Fruit fly (Drosophila melanogaster) whole organism, embryonic: Measurements from ENCODE around the gene Nepl18.

Experiments used
- B-H2 ChIP-seq: fragments of 200-800 bp; sonication (Bioruptor generic); optimal IDR thresholded peaks from 2 replicates; lab custom pipeline; 2018; ENCODE audit warnings: missing biosample characterization, mild to moderate bottlenecking, missing genetic modification characterization
- CG12219 ChIP-seq: fragments of 200-800 bp; sonication (Bioruptor generic); optimal IDR thresholded peaks from 3 replicates; lab custom pipeline; 2018; ENCODE audit warnings: missing biosample characterization, mild to moderate bottlenecking, missing genetic modification characterization
- CG12391 ChIP-seq: fragments of 200-800 bp; sonication (Bioruptor generic); optimal IDR thresholded peaks from 3 replicates; lab custom pipeline; 2018; ENCODE audit warnings: missing biosample characterization, mild to moderate bottlenecking, missing genetic modification characterization, moderate library complexity
- CG13296 ChIP-seq: fragments of 200-800 bp; sonication (Bioruptor generic); optimal IDR thresholded peaks from 3 replicates; lab custom pipeline; 2018; ENCODE audit warnings: missing biosample characterization, mild to moderate bottlenecking, missing genetic modification characterization
- CG1603 ChIP-seq: fragments of 200-800 bp; sonication (Bioruptor generic); optimal IDR thresholded peaks from 2 replicates; lab custom pipeline; 2019; ENCODE audit warnings: missing biosample characterization, mild to moderate bottlenecking, missing genetic modification characterization, moderate library complexity
- CG1647 ChIP-seq: fragments of 200-800 bp; sonication (Bioruptor generic); optimal IDR thresholded peaks from 3 replicates; lab custom pipeline; 2016; ENCODE audit warnings: missing biosample characterization, missing genetic modification characterization
- CG16863 ChIP-seq: fragments of 200-800 bp; sonication (Bioruptor generic); optimal IDR thresholded peaks from 3 replicates; lab custom pipeline; 2016; ENCODE audit warnings: missing biosample characterization, missing genetic modification characterization
- CG18599 ChIP-seq: fragments of 200-800 bp; sonication (Bioruptor generic); optimal IDR thresholded peaks from 3 replicates; lab custom pipeline; 2017; ENCODE audit warnings: missing biosample characterization, missing genetic modification characterization, mild to moderate bottlenecking, moderate library complexity, missing genetic modification reagents
- CG2120 ChIP-seq: fragments of 200-800 bp; sonication (Bioruptor generic); optimal IDR thresholded peaks from 3 replicates; lab custom pipeline; 2016; ENCODE audit warnings: missing biosample characterization, missing genetic modification characterization
- CG3163 ChIP-seq: fragments of 200-800 bp; sonication (Bioruptor generic); optimal IDR thresholded peaks from 3 replicates; lab custom pipeline; 2016; ENCODE audit warnings: missing biosample characterization, missing genetic modification characterization
- CG32767 ChIP-seq: fragments of 200-800 bp; sonication (Bioruptor generic); IDR thresholded peaks from 2 replicates; pipeline ENCODE4 v1.3.6; 2022; ENCODE audit warnings: missing biosample characterization, missing genetic modification characterization
- CG3726 ChIP-seq: fragments of 200-800 bp; sonication (Bioruptor generic); IDR thresholded peaks from 3 replicates; pipeline ENCODE4, ENCODE4 v1.3.6; 2022; ENCODE audit warnings: missing biosample characterization, missing genetic modification characterization
- CG4282 ChIP-seq: fragments of 200-800 bp; sonication (Bioruptor generic); optimal IDR thresholded peaks from 2 replicates; lab custom pipeline; 2016; ENCODE audit warnings: missing biosample characterization, missing genetic modification characterization
- CG7556 ChIP-seq: fragments of 200-800 bp; sonication (Bioruptor generic); optimal IDR thresholded peaks from 2 replicates; lab custom pipeline; 2017; ENCODE audit warnings: missing biosample characterization, mild to moderate bottlenecking, missing genetic modification characterization
- CG8388 ChIP-seq: fragments of 200-800 bp; sonication (Bioruptor generic); optimal IDR thresholded peaks from 2 replicates; lab custom pipeline; 2019; ENCODE audit warnings: missing biosample characterization, mild to moderate bottlenecking, missing genetic modification characterization, moderate library complexity
- Dad ChIP-seq: fragments of 200-800 bp; sonication (Bioruptor generic); optimal IDR thresholded peaks from 3 replicates; lab custom pipeline; 2016; ENCODE audit warnings: missing biosample characterization, missing genetic modification characterization
- Elba2 ChIP-seq: fragments of 200-800 bp; sonication (Bioruptor generic); optimal IDR thresholded peaks from 3 replicates; lab custom pipeline; 2016; ENCODE audit warnings: missing biosample characterization, missing genetic modification characterization
- Ets97D ChIP-seq: fragments of 200-800 bp; sonication (Bioruptor generic); optimal IDR thresholded peaks from 3 replicates; lab custom pipeline; 2016; ENCODE audit warnings: missing biosample characterization, missing genetic modification characterization
- Gsc ChIP-seq: fragments of 200-800 bp; sonication (Bioruptor generic); IDR thresholded peaks from 2 replicates; pipeline ENCODE4 v1.3.6; 2022; ENCODE audit warnings: missing biosample characterization, missing genetic modification characterization
- Gug ChIP-seq: fragments of 200-800 bp; sonication (Bioruptor generic); IDR thresholded peaks from 4 replicates; pipeline ENCODE4 v1.3.6; 2022; ENCODE audit warnings: missing biosample characterization, missing genetic modification characterization
- Hmr ChIP-seq: fragments of 200-800 bp; sonication (Bioruptor generic); optimal IDR thresholded peaks from 3 replicates; lab custom pipeline; 2017; ENCODE audit warnings: mild to moderate bottlenecking, missing biosample characterization, missing genetic modification reagents, missing genetic modification characterization
- Hsf ChIP-seq: fragments of 200-800 bp; sonication (Bioruptor generic); optimal IDR thresholded peaks from 3 replicates; lab custom pipeline; 2016; ENCODE audit warnings: missing biosample characterization, missing genetic modification characterization
- Myb ChIP-seq: fragments of 200-800 bp; sonication (Bioruptor generic); optimal IDR thresholded peaks from 2 replicates; lab custom pipeline; 2016; ENCODE audit warnings: missing biosample characterization, missing genetic modification characterization
- Nf-YA ChIP-seq: fragments of 200-800 bp; sonication (Bioruptor generic); IDR thresholded peaks from 2 replicates; pipeline ENCODE4 v1.3.6; 2022; ENCODE audit warnings: missing biosample characterization, missing genetic modification characterization
- Nf-YC ChIP-seq: fragments of 200-800 bp; optimal IDR thresholded peaks from 3 replicates; lab custom pipeline; 2019; ENCODE audit warnings: missing biosample characterization, mild to moderate bottlenecking, missing genetic modification characterization, moderate library complexity
- Opbp ChIP-seq: fragments of 200-800 bp; sonication (Bioruptor generic); IDR thresholded peaks from 3 replicates; pipeline ENCODE4 v1.3.6; 2022; ENCODE audit warnings: missing biosample characterization, missing genetic modification characterization; ENCODE audit not compliant: partially characterized antibody
- Side ChIP-seq: fragments of 200-800 bp; sonication (Bioruptor generic); optimal IDR thresholded peaks from 2 replicates; lab custom pipeline; 2016; ENCODE audit warnings: missing biosample characterization, missing genetic modification characterization
- Vsx1 ChIP-seq: fragments of 200-800 bp; sonication (Bioruptor generic); optimal IDR thresholded peaks from 2 replicates; lab custom pipeline; 2017; ENCODE audit warnings: missing biosample characterization, mild to moderate bottlenecking, missing genetic modification characterization, missing genetic modification reagents
- YL-1 ChIP-seq: fragments of 200-800 bp; sonication (Bioruptor generic); optimal IDR thresholded peaks from 3 replicates; lab custom pipeline; 2017; ENCODE audit warnings: missing biosample characterization, mild to moderate bottlenecking, missing genetic modification characterization
- bigmax ChIP-seq: fragments of 200-800 bp; sonication (Bioruptor generic); optimal IDR thresholded peaks from 2 replicates; lab custom pipeline; 2018; ENCODE audit warnings: missing biosample characterization, mild to moderate bottlenecking, missing genetic modification characterization
- br ChIP-seq: fragments of >200 bp; optimal IDR thresholded peaks from 2 replicates; lab custom pipeline; 2017
- crc ChIP-seq: fragments of 200-800 bp; sonication (Bioruptor generic); optimal IDR thresholded peaks from 2 replicates; lab custom pipeline; 2016; ENCODE audit warnings: missing biosample characterization, missing genetic modification characterization
- fd64A ChIP-seq: fragments of 200-800 bp; sonication (Bioruptor generic); optimal IDR thresholded peaks from 3 replicates; lab custom pipeline; 2018; ENCODE audit warnings: missing biosample characterization, mild to moderate bottlenecking, missing genetic modification characterization
- fu2 ChIP-seq: fragments of 200-800 bp; sonication (Bioruptor generic); optimal IDR thresholded peaks from 2 replicates; lab custom pipeline; 2016; ENCODE audit warnings: missing biosample characterization, missing genetic modification characterization
- gem ChIP-seq: fragments of 200-800 bp; sonication (Bioruptor generic); optimal IDR thresholded peaks from 2 replicates; lab custom pipeline; 2019; ENCODE audit warnings: missing biosample characterization, mild to moderate bottlenecking, missing genetic modification characterization, moderate library complexity
- gfzf ChIP-seq: fragments of 200-800 bp; sonication (Bioruptor generic); optimal IDR thresholded peaks from 2 replicates; lab custom pipeline; 2016; ENCODE audit warnings: missing biosample characterization, mild to moderate bottlenecking, missing genetic modification characterization, moderate library complexity
- h ChIP-seq: fragments of >200 bp; optimal IDR thresholded peaks from 2 replicates; lab custom pipeline; 2017
- ham ChIP-seq: fragments of 200-800 bp; sonication (Bioruptor generic); IDR thresholded peaks from 2 replicates; pipeline ENCODE4 v1.3.6; 2022; ENCODE audit warnings: missing biosample characterization, missing genetic modification characterization
- hb ChIP-seq: fragments of 200-800 bp; sonication (Bioruptor generic); IDR thresholded peaks from 3 replicates; pipeline ENCODE4 v1.3.6; 2022; ENCODE audit warnings: missing biosample characterization, missing genetic modification characterization; ENCODE audit not compliant: partially characterized antibody
- her ChIP-seq: fragments of 200-800 bp; sonication (Bioruptor generic); optimal IDR thresholded peaks from 2 replicates; lab custom pipeline; 2016; ENCODE audit warnings: missing biosample characterization, missing genetic modification characterization
- hkb ChIP-seq, 2 experiments: fragments of 200-800 bp in 1 of 2; fragments of >200 bp in 1 of 2; sonication (Bioruptor generic) in 1 of 2; IDR thresholded peaks in 1 of 2; optimal IDR thresholded peaks in 1 of 2; 2 replicates each; pipeline versions ENCODE4 v1.3.6 to Lab custom; 2017 to 2022; ENCODE audit warnings: missing biosample characterization in 1 of 2, missing genetic modification characterization in 1 of 2
- jing ChIP-seq: fragments of 200-800 bp; sonication (Bioruptor generic); optimal IDR thresholded peaks from 2 replicates; lab custom pipeline; 2018; ENCODE audit warnings: missing biosample characterization, mild to moderate bottlenecking, missing genetic modification characterization
- ken ChIP-seq: fragments of 200-800 bp; sonication (Bioruptor generic); IDR thresholded peaks from 3 replicates; pipeline ENCODE4 v1.3.6; 2022; ENCODE audit warnings: missing biosample characterization, missing genetic modification characterization
- lab ChIP-seq: fragments of 200-800 bp; sonication (Bioruptor generic); optimal IDR thresholded peaks from 3 replicates; lab custom pipeline; 2017; ENCODE audit warnings: missing biosample characterization, missing genetic modification characterization, mild to moderate bottlenecking, moderate library complexity, missing genetic modification reagents
- lmd ChIP-seq: fragments of 200-800 bp; sonication (Bioruptor generic); IDR thresholded peaks from 2 replicates; pipeline ENCODE4 v1.3.6; 2022; ENCODE audit warnings: missing biosample characterization, missing genetic modification characterization
- nerfin-2 ChIP-seq: fragments of 200-800 bp; sonication (Bioruptor generic); IDR thresholded peaks from 2 replicates; pipeline ENCODE4 v1.3.6; 2022; ENCODE audit warnings: missing biosample characterization, missing genetic modification characterization; ENCODE audit not compliant: partially characterized antibody
- nom ChIP-seq: fragments of 200-800 bp; sonication (Bioruptor generic); optimal IDR thresholded peaks from 2 replicates; lab custom pipeline; 2017; ENCODE audit warnings: missing biosample characterization, missing genetic modification characterization, mild to moderate bottlenecking, moderate library complexity, missing genetic modification reagents
- repo ChIP-seq: fragments of 200-800 bp; sonication (Bioruptor generic); optimal IDR thresholded peaks from 2 replicates; lab custom pipeline; 2016; ENCODE audit warnings: missing biosample characterization, missing genetic modification characterization
- z ChIP-seq: fragments of 200-800 bp; sonication (Bioruptor generic); IDR thresholded peaks from 3 replicates; pipeline ENCODE4 v1.3.6; 2022; ENCODE audit warnings: missing biosample characterization, missing genetic modification characterization

Nepl18 gene

DNA sequence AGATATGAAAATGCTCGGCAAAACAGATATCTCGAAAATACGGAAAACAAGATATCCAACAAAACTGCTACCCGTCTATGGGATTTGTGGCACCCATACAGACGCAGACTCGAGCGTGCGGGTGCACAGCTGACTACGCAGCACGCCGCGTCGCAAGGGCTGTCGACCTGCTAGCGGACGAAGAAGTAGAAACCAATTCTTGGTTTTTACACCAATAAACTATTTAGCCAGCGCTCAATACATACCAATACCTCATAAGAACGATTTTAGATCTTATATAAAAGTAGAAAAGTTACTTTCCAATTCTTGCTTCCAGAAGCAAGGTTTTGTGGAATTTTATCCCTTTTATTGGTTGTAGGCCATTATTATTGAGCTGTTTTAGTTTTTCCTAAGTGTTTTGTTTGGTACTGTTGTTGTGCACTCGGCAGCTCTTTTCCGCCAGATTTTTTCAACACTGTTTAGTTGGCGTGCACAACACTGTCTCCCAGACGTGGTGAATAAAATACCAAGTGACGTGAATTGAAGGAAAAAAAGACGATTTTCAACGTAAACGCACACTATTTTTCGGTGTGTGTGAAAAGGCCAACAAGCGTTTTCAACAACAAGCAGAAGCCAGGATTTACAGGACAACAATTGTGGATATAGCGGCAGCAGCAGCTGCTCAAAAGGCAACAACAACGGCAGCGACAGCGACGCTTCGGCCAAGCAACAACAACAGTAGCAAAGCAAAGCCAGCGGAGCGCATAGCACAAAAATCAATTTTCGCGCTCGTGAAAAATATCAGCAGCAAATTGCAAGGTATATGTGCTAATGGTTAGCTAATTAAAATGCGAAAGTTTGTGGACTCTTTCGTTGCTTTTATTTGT is 13.4 kb downstream of the Nepl18 start (continued):
- no peak for TF ChIP-seq nerfin-2 (GFP tag; lab: Robert Waterston, UW)
- TF ChIP-seq YL-1 (GFP tag; lab: Kevin White, UChicago), result peak; percentile 74
- peak; percentile 75 for TF ChIP-seq nom (GFP tag; lab: Kevin White, UChicago)
- peak; percentile 83 for TF ChIP-seq B-H2
- TF ChIP-seq Ets97D (GFP tag; lab: Kevin White, UChicago), result peak; percentile 60
- TF ChIP-seq CG32767 (GFP tag; lab: Robert Waterston, UW), result peak; percentile 35; the same call in 1 of the 2 replicates
- peak; percentile 76; the same call in 3 of the 4 replicates for TF ChIP-seq Gug (GFP tag; lab: Robert Waterston, UW)
- no peak for TF ChIP-seq h (lab: Kevin White, UChicago)
- TF ChIP-seq hb (GFP tag; lab: Robert Waterston, UW), result no peak
- TF ChIP-seq lab (GFP tag; lab: Kevin White, UChicago), result peak; percentile 86
- TF ChIP-seq CG7556, result peak; percentile 83
- TF ChIP-seq CG12219 (GFP tag; lab: Kevin White, UChicago), result peak; percentile 47
- peak; percentile 60 for TF ChIP-seq CG1647 (GFP tag; lab: Kevin White, UChicago)
- TF ChIP-seq CG4282 (GFP tag; lab: Kevin White, UChicago), result peak; percentile 79
- no peak for TF ChIP-seq Vsx1 (GFP tag; lab: Kevin White, UChicago)
- peak; percentile 56; the same call in 1 of the 3 replicates for TF ChIP-seq ken (GFP tag; lab: Robert Waterston, UW)
- peak; percentile 72 for TF ChIP-seq crc (GFP tag; lab: Kevin White, UChicago)
- peak; percentile 83 for TF ChIP-seq Dad (GFP tag; lab: Kevin White, UChicago)
- TF ChIP-seq Nf-YA (GFP tag; lab: Robert Waterston, UW), result 0 out of 2 replicates have a peak, but pooled peaks have one; percentile 49
- no peak for TF ChIP-seq br
- TF ChIP-seq Opbp (GFP tag; lab: Robert Waterston, UW), result no peak
- TF ChIP-seq bigmax (GFP tag; lab: Kevin White, UChicago), result no peak
- TF ChIP-seq her (GFP tag; lab: Kevin White, UChicago), result peak; percentile 87
- TF ChIP-seq jing, result peak; percentile 33
- TF ChIP-seq Nf-YC (tag; lab: Kevin White, UChicago), result peak; percentile 77
- TF ChIP-seq fd64A (GFP tag; lab: Kevin White, UChicago), result peak; percentile 16
- peak; percentile 74 for TF ChIP-seq lmd (GFP tag; lab: Robert Waterston, UW)
- peak; percentile 92 for TF ChIP-seq fu2
- peak; percentile 68 for TF ChIP-seq CG3163 (GFP tag; lab: Kevin White, UChicago)
- peak; percentile 71 for TF ChIP-seq CG12391 (tag; lab: Kevin White, UChicago)
- TF ChIP-seq CG16863, result peak; percentile 78
- TF ChIP-seq repo, result peak; percentile 81
- TF ChIP-seq z (GFP tag; lab: Robert Waterston, UW), result no peak
- TF ChIP-seq CG18599, result peak; percentile 91
- TF ChIP-seq CG2120, result peak; percentile 95
- TF ChIP-seq Myb (GFP tag; lab: Kevin White, UChicago), result peak; percentile 77
- peak; percentile 86 for TF ChIP-seq Hmr (GFP tag; lab: Kevin White, UChicago)
- TF ChIP-seq CG3726 (GFP tag; lab: Robert Waterston, UW), result no peak
- TF ChIP-seq gem (tag; lab: Kevin White, UChicago), result peak; percentile 80
- TF ChIP-seq Hsf (GFP tag; lab: Kevin White, UChicago), result peak; percentile 81
- TF ChIP-seq CG13296, result peak; percentile 78
- no peak for TF ChIP-seq Gsc (GFP tag; lab: Robert Waterston, UW)
- peak; percentile 80 for TF ChIP-seq Side (GFP tag; lab: Kevin White, UChicago)
- TF ChIP-seq CG1603 (tag; lab: Kevin White, UChicago), result peak; percentile 61
- TF ChIP-seq gfzf (GFP tag; lab: Kevin White, UChicago), result peak; percentile 44
- peak; percentile 15; the same call in 1 of the 2 replicates for TF ChIP-seq ham (GFP tag; lab: Robert Waterston, UW)
- TF ChIP-seq hkb (optimal IDR thresholded peaks at IDR 0.05; lab: Kevin White, UChicago), result peak; percentile 67
- peak; percentile 63 for TF ChIP-seq hkb (GFP tag; IDR thresholded peaks at IDR 0.05; lab: Robert Waterston, UW)
- TF ChIP-seq CG8388, result peak; percentile 59
- TF ChIP-seq Elba2, result no peak
